Worm (Caenorhabditis elegans): ENCODE measurements around the gene rbc-1.
A peak's percentile ranks its signal among the peaks of the same experiment; 100 is the strongest.

rbc-1 gene

ce11 chrX:14611074-14611473, at the start of gene rbc-1:
rbc-1 (plus strand) TSS chrX:14611374.
- TF ChIP-seq K11D2.4 (GFP tag; IDR thresholded peaks at IDR 0.05) = no peak
- no peak for TF ChIP-seq Y53G8AR.9 (GFP tag; conservative IDR thresholded peaks at IDR 0.05)
- TF ChIP-seq ztf-28 (GFP tag; IDR thresholded peaks at IDR 0.05) = no peak
- TF ChIP-seq ekl-4 (GFP tag; IDR thresholded peaks at IDR 0.05) = no peak
- TF ChIP-seq T26A5.8 (tag; optimal IDR thresholded peaks at IDR 0.05) = no peak
- no peak for TF ChIP-seq ztf-18 (tag; optimal IDR thresholded peaks at IDR 0.05)
- TF ChIP-seq cebp-2 (GFP tag; IDR thresholded peaks at IDR 0.05) = no peak
- TF ChIP-seq egl-44 (GFP tag; IDR thresholded peaks at IDR 0.05) = no peak
- TF ChIP-seq gei-17 (GFP tag; optimal IDR thresholded peaks at IDR 0.05) = no peak
- no peak for TF ChIP-seq efl-1 (GFP tag; optimal IDR thresholded peaks at IDR 0.05)

DNA sequence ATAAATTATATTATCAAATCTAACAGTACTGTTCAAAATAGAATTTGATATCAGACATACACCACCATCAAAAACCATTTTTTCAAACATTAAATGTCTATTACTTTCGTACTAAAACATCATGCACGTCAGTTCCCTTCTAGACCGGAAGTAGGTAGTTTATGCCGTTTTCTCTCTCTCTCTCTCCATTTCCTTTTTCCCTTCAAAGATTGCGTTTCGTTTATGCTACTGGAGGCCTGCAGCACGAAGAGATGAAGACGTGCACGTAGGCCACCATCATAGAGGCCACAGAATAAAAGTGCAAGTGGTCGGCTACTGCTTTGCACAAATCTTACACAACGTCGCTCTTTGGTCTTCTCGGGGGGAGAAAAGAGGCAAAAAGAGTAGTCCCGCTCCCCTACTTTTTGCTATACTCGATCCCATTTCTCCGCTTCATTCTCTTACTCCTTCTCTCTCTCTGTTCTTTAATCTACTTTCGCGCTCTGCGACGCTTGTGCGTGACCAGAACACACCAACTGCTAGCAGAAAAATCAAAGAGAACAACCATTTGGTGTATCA, 49.7 kb upstream of the rbc-1 start:
- TF ChIP-seq mcd-1 (GFP tag; IDR thresholded peaks at IDR 0.05) (peak; percentile 36; the same call in 1 of the 2 replicates), snpc-1.1 (tag; optimal IDR thresholded peaks at IDR 0.05; ENCODE audit: insufficient read depth) (no peak), ztf-22 (GFP tag; optimal IDR thresholded peaks at IDR 0.05) (peak; percentile 48), lin-40 (tag; optimal IDR thresholded peaks at IDR 0.05) (peak; percentile 49), nhr-179 (tag; optimal IDR thresholded peaks at IDR 0.05) (no peak), snpc-1.3 (tag; optimal IDR thresholded peaks at IDR 0.05; ENCODE audit: insufficient read depth) (no peak), F37B4.10 (GFP tag; IDR thresholded peaks at IDR 0.05) (no peak), ceh-58 (GFP tag; IDR thresholded peaks at IDR 0.05) (no peak), madf-10 (tag; optimal IDR thresholded peaks at IDR 0.05) (no peak), ets-4 (GFP tag; optimal IDR thresholded peaks at IDR 0.05) (no peak), unc-130 (GFP tag; optimal IDR thresholded peaks at IDR 0.05) (no peak), C17E4.6 (GFP tag; IDR thresholded peaks at IDR 0.05) (no peak), ztf-28 (GFP tag; IDR thresholded peaks at IDR 0.05) (no peak), lag-1 (GFP tag; IDR thresholded peaks at IDR 0.05) (no peak), snpc-4 (GFP tag; optimal IDR thresholded peaks at IDR 0.05) (no peak), snpc-4 (tag; optimal IDR thresholded peaks at IDR 0.05) (peak in 1 of 4 experiments; percentile 12), somi-1 (GFP tag; optimal IDR thresholded peaks at IDR 0.05) (peak; percentile 65), T07F8.4 (tag; optimal IDR thresholded peaks at IDR 0.05) (no peak), dox-1 (GFP tag; IDR thresholded peaks at IDR 0.05) (peak; percentile 64), zfh-2 (GFP tag; conservative IDR thresholded peaks at IDR 0.05) (peak; percentile 78), mes-4 (tag; optimal IDR thresholded peaks at IDR 0.05) (no peak), sptf-2 (GFP tag; optimal IDR thresholded peaks at IDR 0.05) (no peak), mel-28 (tag; optimal IDR thresholded peaks at IDR 0.05; ENCODE audit: borderline replicate concordance) (no peak), F55B11.4 (tag; optimal IDR thresholded peaks at IDR 0.05; ENCODE audit: borderline replicate concordance, insufficient read depth) (no peak), egl-44 (GFP tag; IDR thresholded peaks at IDR 0.05) (no peak), tlf-1 (GFP tag; optimal IDR thresholded peaks at IDR 0.05) (no peak), atf-7 (tag; optimal IDR thresholded peaks at IDR 0.05) (peak; percentile 27), hsf-1 (GFP tag; IDR thresholded peaks at IDR 0.05) (no peak), C06A6.2 (GFP tag; conservative IDR thresholded peaks at IDR 0.05) (peak; percentile 43; the same call in 1 of the 2 replicates), Y53G8AR.9 (GFP tag; conservative IDR thresholded peaks at IDR 0.05) (peak; percentile 63), gei-17 (GFP tag; optimal IDR thresholded peaks at IDR 0.05) (no peak), dpl-1 (GFP tag; optimal IDR thresholded peaks at IDR 0.05) (no peak), rcor-1 (GFP tag; IDR thresholded peaks at IDR 0.05) (peak; percentile 32; the same call in 1 of the 2 replicates), Y53F4B.3 (GFP tag; IDR thresholded peaks at IDR 0.05) (no peak), lsy-27 (tag; optimal IDR thresholded peaks at IDR 0.05; ENCODE audit: borderline replicate concordance, insufficient read depth) (no peak), ztf-25 (GFP tag; IDR thresholded peaks at IDR 0.05) (no peak), lin-54 (GFP tag; optimal IDR thresholded peaks at IDR 0.05) (no peak), lin-26 (GFP tag; IDR thresholded peaks at IDR 0.05) (peak; percentile 14; the same call in 1 of the 2 replicates), nhr-80 (tag; optimal IDR thresholded peaks at IDR 0.05) (peak; percentile 61), madf-6 (GFP tag; IDR thresholded peaks at IDR 0.05) (no peak), zim-3 (tag; optimal IDR thresholded peaks at IDR 0.05) (peak; percentile 23)

All from whole organism, young adult.